Fruit fly (Drosophila melanogaster) Kc167 (cell line): ENCODE data around the gene CG17107.

ENCODE experiments used
- Myc ChIP-seq: fragments of >200 bp; optimal IDR thresholded peaks from 2 replicates; lab custom pipeline; 2017; ENCODE audit warnings: missing external identifiers
- Sin3A ChIP-seq: fragments of >200 bp; optimal IDR thresholded peaks from 2 replicates; lab custom pipeline; 2018; ENCODE audit warnings: missing external identifiers
- h ChIP-seq: fragments of >200 bp; optimal IDR thresholded peaks from 3 replicates; lab custom pipeline; 2018; ENCODE audit warnings: missing external identifiers
- insv ChIP-seq: fragments of >200 bp; optimal IDR thresholded peaks from 3 replicates; lab custom pipeline; 2018; ENCODE audit warnings: missing external identifiers
- psq ChIP-seq: fragments of >200 bp; optimal IDR thresholded peaks from 2 replicates; lab custom pipeline; 2017; ENCODE audit warnings: missing external identifiers
- ttk ChIP-seq: sonication (Bioruptor generic); optimal IDR thresholded peaks from 2 replicates; lab custom pipeline; 2017; ENCODE audit warnings: missing external identifiers

dm6 chr2L:10704425-10704824, 22.7 kb downstream of the CG17107 start:
- no peak for TF ChIP-seq psq (lab: Kevin White, UChicago)
- no peak for TF ChIP-seq insv
- no peak for TF ChIP-seq h
- TF ChIP-seq ttk (lab: Kevin White, UChicago): no peak
- TF ChIP-seq Sin3A (lab: Kevin White, UChicago): no peak
- TF ChIP-seq Myc (lab: Kevin White, UChicago): no peak
